Fruit fly (Drosophila melanogaster): ENCODE data around the gene CG13001.

CG13001 gene

DNA sequence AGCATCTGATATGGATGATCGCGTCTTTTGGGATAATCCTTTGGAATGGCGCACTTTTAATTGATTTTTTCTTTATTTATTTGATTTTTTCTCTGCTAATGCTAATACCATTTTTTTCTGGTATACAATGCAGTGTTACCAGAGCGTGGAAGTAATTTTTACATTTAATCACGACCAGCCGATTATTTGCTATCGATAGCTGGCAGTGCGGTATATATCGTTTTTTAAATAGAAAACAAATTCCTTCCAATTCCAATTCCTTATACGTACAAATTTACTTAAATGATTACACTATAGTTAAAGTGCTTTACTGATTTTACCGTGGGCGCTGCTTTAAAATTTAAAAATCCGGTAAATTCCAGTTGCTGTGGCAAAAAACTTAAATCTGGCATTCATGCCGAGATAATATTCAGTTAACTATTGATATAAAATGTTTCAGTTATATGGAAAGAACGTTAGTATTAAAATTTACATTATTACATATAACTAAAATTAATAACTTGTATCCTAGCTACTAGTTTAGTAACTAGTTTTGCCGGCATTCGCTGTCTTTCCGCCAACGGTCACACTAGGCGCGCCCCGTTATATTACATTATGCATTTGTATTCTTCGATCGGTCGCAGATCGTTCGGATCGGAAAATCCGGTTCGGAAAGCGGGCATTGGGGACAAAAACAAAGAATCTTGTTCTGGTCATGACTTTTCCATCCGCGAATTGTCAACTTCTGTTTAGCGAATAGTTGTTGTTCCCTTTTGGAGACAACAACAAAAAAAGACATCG lies at the start of gene CG13001, which contains the start of gene RhoGAP15B:
Gene CG13001, minus strand, starts transcription at position 137 of the 780 bp plus-strand sequence.
Gene RhoGAP15B, plus strand, starts transcription at position 556 of the 780 bp plus-strand sequence.
- TF ChIP-seq CG17801 (GFP tag; optimal IDR thresholded peaks at IDR 0.05; ENCODE audit: partially characterized antibody), result peak; percentile 65

DNA sequence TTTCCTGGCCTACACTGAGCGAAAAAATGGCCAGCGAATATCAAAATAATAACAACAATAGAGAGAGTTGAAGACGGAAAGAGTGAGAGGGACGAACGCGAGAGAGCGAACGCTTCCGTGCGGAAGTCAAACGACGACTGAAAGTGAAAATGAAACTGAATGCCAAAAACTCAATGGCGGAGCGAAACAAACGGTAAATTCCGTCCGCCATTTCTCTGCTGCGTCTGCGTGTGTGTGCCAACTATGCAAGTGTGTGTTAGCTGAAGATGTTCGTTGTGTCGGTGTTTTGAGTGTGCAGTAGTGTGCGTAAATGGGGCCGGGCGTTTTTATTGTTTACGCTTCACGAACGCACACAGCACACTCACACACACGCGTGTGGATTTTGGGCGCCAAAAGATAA lies 44.3 kb upstream of the CG13001 start:
- TF ChIP-seq CG17801 (GFP tag; optimal IDR thresholded peaks at IDR 0.05; ENCODE audit: partially characterized antibody), result no peak

- peak; percentile 81 for TF ChIP-seq CG17801 (GFP tag; optimal IDR thresholded peaks at IDR 0.05; ENCODE audit: partially characterized antibody)
These were observed 25.6 kb upstream of the CG13001 start, which contains the start of gene Ubr1 for dm6 chrX:16968148-16968823. Gene Ubr1, minus strand, starts transcription at chrX:16968679.

- TF ChIP-seq CG17801 (GFP tag; optimal IDR thresholded peaks at IDR 0.05; ENCODE audit: partially characterized antibody), result no peak
These were observed 24.7 kb upstream of the CG13001 start for dm6 chrX:16967415-16967814.

- peak; percentile 47 for TF ChIP-seq CG17801 (GFP tag; optimal IDR thresholded peaks at IDR 0.05; ENCODE audit: partially characterized antibody)
These were observed 23.9 kb upstream of the CG13001 start for dm6 chrX:16966532-16966931.

DNA sequence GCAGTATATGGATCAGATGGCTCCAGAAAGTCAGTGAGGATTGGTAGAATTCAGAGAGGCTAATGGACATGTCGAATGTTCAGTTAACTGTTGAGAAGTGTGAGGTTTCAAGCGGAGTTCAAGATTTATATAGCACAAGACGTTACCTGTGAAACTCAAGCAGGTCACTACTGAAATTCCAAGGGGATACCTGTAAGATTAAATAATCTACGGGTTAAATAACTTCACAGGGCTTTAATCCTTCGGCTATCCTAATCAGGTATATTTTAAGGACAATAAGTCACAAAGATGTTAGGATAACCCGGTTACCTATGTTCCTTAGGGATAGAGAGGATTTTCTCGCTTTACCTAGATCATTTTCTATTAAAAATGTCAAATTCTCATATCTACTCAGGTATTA lies 5.7 kb upstream of the CG13001 start, which contains the start of gene CG13000:
Gene CG13000, minus strand, starts transcription at position 101 of the 400 bp plus-strand sequence.
- no peak for TF ChIP-seq CG17801 (GFP tag; optimal IDR thresholded peaks at IDR 0.05; ENCODE audit: partially characterized antibody)

- no peak for TF ChIP-seq CG17801 (GFP tag; optimal IDR thresholded peaks at IDR 0.05; ENCODE audit: partially characterized antibody)
These were observed 3.9 kb upstream of the CG13001 start for dm6 chrX:16946604-16947003.

DNA sequence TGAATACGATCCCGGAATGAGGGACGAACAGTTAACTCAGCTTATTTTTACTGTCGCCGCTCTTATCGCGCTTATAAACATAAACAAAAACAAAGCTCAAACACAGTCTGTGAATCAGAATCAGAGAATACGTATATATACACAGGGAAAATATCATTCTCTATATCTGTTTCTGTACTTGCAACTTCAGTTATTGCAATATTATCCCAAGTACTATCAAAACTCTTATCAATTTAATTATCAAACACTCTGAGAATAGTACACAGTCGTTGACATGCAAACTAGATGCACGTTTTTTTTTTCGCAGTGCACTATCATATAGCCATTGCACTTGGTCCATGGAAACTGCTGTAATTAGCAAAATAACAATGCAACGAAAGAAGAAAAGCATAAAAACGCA lies 2.7 kb upstream of the CG13001 start:
- TF ChIP-seq CG17801 (GFP tag; optimal IDR thresholded peaks at IDR 0.05; ENCODE audit: partially characterized antibody), result peak; percentile 74

DNA sequence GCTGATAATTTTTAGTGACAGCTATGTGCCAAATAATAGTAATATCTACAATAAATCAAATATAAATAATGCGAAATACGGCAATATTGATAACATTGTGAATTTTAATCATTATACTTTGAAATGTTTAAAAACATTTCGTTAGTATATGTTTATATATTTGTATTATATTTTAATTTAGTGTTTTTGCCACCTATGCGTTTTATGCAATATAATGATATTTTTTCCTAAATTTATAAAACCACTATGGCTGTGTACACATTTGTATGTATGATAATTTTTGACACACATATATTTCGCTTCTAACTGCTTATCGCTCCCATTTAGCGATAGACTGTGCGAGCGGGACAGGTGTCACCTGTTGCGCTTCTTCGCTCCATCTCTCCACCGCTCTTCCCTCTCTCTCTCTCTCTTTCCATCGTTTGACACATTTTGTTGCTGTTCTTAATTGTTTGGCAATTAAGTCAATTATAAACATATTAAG lies 1.4 kb upstream of the CG13001 start:
- TF ChIP-seq CG17801 (GFP tag; optimal IDR thresholded peaks at IDR 0.05; ENCODE audit: partially characterized antibody), result peak; percentile 50

- no peak for TF ChIP-seq CG17801 (GFP tag; optimal IDR thresholded peaks at IDR 0.05; ENCODE audit: partially characterized antibody)
These were observed 812 bp upstream of the CG13001 start for dm6 chrX:16943515-16943850.

dm6 chrX:16940426-16941058 lies 2.1 kb downstream of the CG13001 start, which contains the start of gene wus:
Gene wus, minus strand, starts transcription at chrX:16940873.
- TF ChIP-seq CG17801 (GFP tag; optimal IDR thresholded peaks at IDR 0.05; ENCODE audit: partially characterized antibody), result no peak

- no peak for TF ChIP-seq CG17801 (GFP tag; optimal IDR thresholded peaks at IDR 0.05; ENCODE audit: partially characterized antibody)
These were observed 6.0 kb downstream of the CG13001 start for dm6 chrX:16936689-16937088.

- no peak for TF ChIP-seq CG17801 (GFP tag; optimal IDR thresholded peaks at IDR 0.05; ENCODE audit: partially characterized antibody)
These were observed 8.2 kb downstream of the CG13001 start for dm6 chrX:16934430-16934829.

- TF ChIP-seq CG17801 (GFP tag; optimal IDR thresholded peaks at IDR 0.05; ENCODE audit: partially characterized antibody), result no peak
These were observed 9.8 kb downstream of the CG13001 start for dm6 chrX:16932820-16933386.

All from ovary, adult (tissue).